Fruit fly (Drosophila melanogaster): ENCODE results near the gene CG4080.

The CG4080 gene

dm6 chr3L:9366850-9367430 is 32.1 kb downstream of the CG4080 start, which contains the start of the genes Klp67A and CG4452 (continued):
- TF ChIP-seq sob (GFP tag; IDR thresholded peaks at IDR 0.05) = no peak
- peak; percentile 61 for TF ChIP-seq Myb (GFP tag; optimal IDR thresholded peaks at IDR 0.05)
- TF ChIP-seq dati (GFP tag; IDR thresholded peaks at IDR 0.05) = no peak
- no peak for TF ChIP-seq ac (GFP tag; optimal IDR thresholded peaks at IDR 0.05)
- TF ChIP-seq phol (tag; optimal IDR thresholded peaks at IDR 0.05) = peak; percentile 85
- peak; percentile 71 for TF ChIP-seq mld (GFP tag; IDR thresholded peaks at IDR 0.05; ENCODE audit: partially characterized antibody)
- TF ChIP-seq CG6175 (GFP tag; IDR thresholded peaks at IDR 0.05) = no peak
- no peak for TF ChIP-seq CG15073 (GFP tag; optimal IDR thresholded peaks at IDR 0.05)
- TF ChIP-seq Doc2 (GFP tag; IDR thresholded peaks at IDR 0.05) = no peak
- TF ChIP-seq CG8359 (GFP tag; optimal IDR thresholded peaks at IDR 0.05; ENCODE audit: borderline replicate concordance) = no peak
- peak; percentile 23; the same call in 1 of the 2 replicates for TF ChIP-seq Xrp1 (GFP tag; IDR thresholded peaks at IDR 0.05)
- no peak for TF ChIP-seq CG4360 (GFP tag; IDR thresholded peaks at IDR 0.05)
- TF ChIP-seq ranshi (GFP tag; IDR thresholded peaks at IDR 0.05) = no peak
- no peak for TF ChIP-seq exex (tag; optimal IDR thresholded peaks at IDR 0.05)
- no peak for TF ChIP-seq CG12769 (tag; optimal IDR thresholded peaks at IDR 0.05)
- peak; percentile 52 for TF ChIP-seq twi (tag; optimal IDR thresholded peaks at IDR 0.05)
- peak; percentile 71 for TF ChIP-seq CG17829 (tag; optimal IDR thresholded peaks at IDR 0.05)
- TF ChIP-seq dmrt11E (tag; optimal IDR thresholded peaks at IDR 0.05) = peak; percentile 63
- peak in 1 of 2 experiments; percentile 23 for TF ChIP-seq bsh (GFP tag; optimal IDR thresholded peaks at IDR 0.05)
- no peak for TF ChIP-seq Sox102F (GFP tag; optimal IDR thresholded peaks at IDR 0.05)
- peak; percentile 83 for TF ChIP-seq hbn (GFP tag; IDR thresholded peaks at IDR 0.05; ENCODE audit: partially characterized antibody)
- no peak for TF ChIP-seq Dfd (GFP tag; optimal IDR thresholded peaks at IDR 0.05)
- TF ChIP-seq CG7556 (GFP tag; optimal IDR thresholded peaks at IDR 0.05) = peak; percentile 34
- TF ChIP-seq Fer3 (tag; optimal IDR thresholded peaks at IDR 0.05) = peak; percentile 5
- no peak for TF ChIP-seq lab (GFP tag; optimal IDR thresholded peaks at IDR 0.05)
- no peak for TF ChIP-seq Camta (GFP tag; optimal IDR thresholded peaks at IDR 0.05)
- peak; percentile 93 for TF ChIP-seq knrl (GFP tag; IDR thresholded peaks at IDR 0.05; ENCODE audit: partially characterized antibody)
- TF ChIP-seq so (GFP tag; IDR thresholded peaks at IDR 0.05) = no peak
- TF ChIP-seq CG2120 (GFP tag; optimal IDR thresholded peaks at IDR 0.05) = peak; percentile 45
- TF ChIP-seq Dref (GFP tag; IDR thresholded peaks at IDR 0.05) = peak; percentile 74
- TF ChIP-seq CG18476 (GFP tag; optimal IDR thresholded peaks at IDR 0.05) = peak; percentile 37
- TF ChIP-seq BtbVII (GFP tag; optimal IDR thresholded peaks at IDR 0.05) = no peak
- peak; percentile 45; the same call in 1 of the 2 replicates for TF ChIP-seq CG32532 (GFP tag; IDR thresholded peaks at IDR 0.05)
- no peak for TF ChIP-seq CG11696 (GFP tag; IDR thresholded peaks at IDR 0.05)
- peak; percentile 99 for TF ChIP-seq psq (GFP tag; optimal IDR thresholded peaks at IDR 0.05)
- peak; percentile 34 for TF ChIP-seq CG1602 (GFP tag; optimal IDR thresholded peaks at IDR 0.05)
- no peak for TF ChIP-seq nerfin-1 (tag; optimal IDR thresholded peaks at IDR 0.05)
- peak; percentile 25; the same call in 1 of the 2 replicates for TF ChIP-seq CG6689 (GFP tag; IDR thresholded peaks at IDR 0.05)
- TF ChIP-seq CG12219 (GFP tag; optimal IDR thresholded peaks at IDR 0.05) = no peak
- TF ChIP-seq grau (tag; optimal IDR thresholded peaks at IDR 0.05) = peak; percentile 51
- TF ChIP-seq CG9727 (GFP tag; optimal IDR thresholded peaks at IDR 0.05) = peak; percentile 67
- no peak for TF ChIP-seq nom (GFP tag; optimal IDR thresholded peaks at IDR 0.05)
- no peak; the same call in 1 of the 2 replicates for TF ChIP-seq Adf1 (GFP tag; IDR thresholded peaks at IDR 0.05)
- TF ChIP-seq Dip2 (GFP tag; IDR thresholded peaks at IDR 0.05) = no peak
- TF ChIP-seq Poxn (GFP tag; IDR thresholded peaks at IDR 0.05) = no peak
- peak; percentile 55 for TF ChIP-seq CG17186 (GFP tag; optimal IDR thresholded peaks at IDR 0.05)
- TF ChIP-seq CG3065 (GFP tag; optimal IDR thresholded peaks at IDR 0.05) = no peak
- TF ChIP-seq gcm2 (GFP tag; optimal IDR thresholded peaks at IDR 0.05) = no peak
- TF ChIP-seq CG11695 (GFP tag; IDR thresholded peaks at IDR 0.05) = no peak
- TF ChIP-seq CG18764 (GFP tag; optimal IDR thresholded peaks at IDR 0.05) = peak; percentile 17

All from whole organism, embryonic.